Worm (Caenorhabditis elegans): Measurements from ENCODE around the gene T22C8.1.

T22C8.1 gene

ce11 chrII:8602337-8602944 is 10.1 kb upstream of the T22C8.1 start, which contains the start of the genes cpf-1 and rpl-26 (continued):
- TF ChIP-seq fos-1 (tag; optimal IDR thresholded peaks at IDR 0.05) = peak; percentile 25
- peak; percentile 32 for TF ChIP-seq fkh-8 (tag; optimal IDR thresholded peaks at IDR 0.05)
- no peak for TF ChIP-seq unc-30 (tag; optimal IDR thresholded peaks at IDR 0.05)
- no peak for TF ChIP-seq ets-5 (GFP tag; IDR thresholded peaks at IDR 0.05)
- peak; percentile 71 for TF ChIP-seq nhr-20 (tag; optimal IDR thresholded peaks at IDR 0.05)
- TF ChIP-seq snu-23 (GFP tag; optimal IDR thresholded peaks at IDR 0.05) = peak; percentile 69
- TF ChIP-seq unc-98 (GFP tag; IDR thresholded peaks at IDR 0.05) = no peak
- no peak for TF ChIP-seq aha-1 (tag; optimal IDR thresholded peaks at IDR 0.05)
- no peak for TF ChIP-seq zag-1 (tag; optimal IDR thresholded peaks at IDR 0.05)

- TF ChIP-seq lsy-2 (tag; optimal IDR thresholded peaks at IDR 0.05) = peak; percentile 43 to 85
- no peak for TF ChIP-seq tlp-1 (tag; optimal IDR thresholded peaks at IDR 0.05)
- TF ChIP-seq dpl-1 (GFP tag; optimal IDR thresholded peaks at IDR 0.05) = peak in 2 of 3 experiments; percentile 22 to 44
- no peak for TF ChIP-seq isw-1 (GFP tag; IDR thresholded peaks at IDR 0.05)
- no peak for TF ChIP-seq elt-2 (tag; optimal IDR thresholded peaks at IDR 0.05)
- TF ChIP-seq efl-1 (optimal IDR thresholded peaks at IDR 0.05) = peak; percentile 50 to 51
- TF ChIP-seq efl-1 (GFP tag; optimal IDR thresholded peaks at IDR 0.05 in 1 of 2) = peak; percentile 42 to 92
- TF ChIP-seq C34B4.2 (tag; optimal IDR thresholded peaks at IDR 0.05) = no peak
- 0 out of 2 replicates have a peak, but pooled peaks have one; percentile 25 for TF ChIP-seq grh-1 (GFP tag; IDR thresholded peaks at IDR 0.05)
- no peak for TF ChIP-seq pqm-1 (tag; optimal IDR thresholded peaks at IDR 0.05)
- TF ChIP-seq blmp-1 (tag; optimal IDR thresholded peaks at IDR 0.05) = peak; percentile 35
- TF ChIP-seq alr-1 (tag; optimal IDR thresholded peaks at IDR 0.05; ENCODE audit: borderline replicate concordance) = no peak
- no peak for TF ChIP-seq unc-30 (tag; optimal IDR thresholded peaks at IDR 0.05)
- no peak for TF ChIP-seq C16A3.4 (tag; optimal IDR thresholded peaks at IDR 0.05)
- peak; percentile 1 to 47 for TF ChIP-seq lin-35 (GFP tag; optimal IDR thresholded peaks at IDR 0.05)
- TF ChIP-seq dsc-1 (tag; optimal IDR thresholded peaks at IDR 0.05) = peak; percentile 14
- TF ChIP-seq lir-3 (tag; optimal IDR thresholded peaks at IDR 0.05; ENCODE audit: poor library complexity) = no peak
- TF ChIP-seq rnt-1 (tag; optimal IDR thresholded peaks at IDR 0.05) = peak; percentile 46
- TF ChIP-seq nhr-19 (GFP tag; conservative IDR thresholded peaks at IDR 0.05) = 0 out of 2 replicates have a peak, but pooled peaks have one; percentile 18
- no peak for TF ChIP-seq sup-37 (GFP tag; optimal IDR thresholded peaks at IDR 0.05)
- no peak for TF ChIP-seq tbx-2 (tag; optimal IDR thresholded peaks at IDR 0.05)
- no peak for TF ChIP-seq jun-1 (tag; optimal IDR thresholded peaks at IDR 0.05)
- TF ChIP-seq swsn-7 (tag; optimal IDR thresholded peaks at IDR 0.05) = peak; percentile 36
- peak; percentile 39 for TF ChIP-seq nhr-47 (tag; optimal IDR thresholded peaks at IDR 0.05)
- TF ChIP-seq nhr-20 (tag; optimal IDR thresholded peaks at IDR 0.05) = peak; percentile 30
- peak in 1 of 6 experiments; percentile 2 for TF ChIP-seq elt-3 (tag; optimal IDR thresholded peaks at IDR 0.05)
- no peak for TF ChIP-seq ceh-88 (GFP tag; IDR thresholded peaks at IDR 0.05)
- no peak for TF ChIP-seq lin-39 (tag; optimal IDR thresholded peaks at IDR 0.05)
- TF ChIP-seq zag-1 (tag; optimal IDR thresholded peaks at IDR 0.05) = no peak
- TF ChIP-seq F16B12.6 (tag; optimal IDR thresholded peaks at IDR 0.05) = peak; percentile 78
- TF ChIP-seq snu-23 (GFP tag; optimal IDR thresholded peaks at IDR 0.05) = peak; percentile 42
- peak; percentile 45 for TF ChIP-seq nhr-71 (tag; optimal IDR thresholded peaks at IDR 0.05)
- TF ChIP-seq nhr-90 (tag; optimal IDR thresholded peaks at IDR 0.05; ENCODE audit: poor library complexity) = peak; percentile 42
- no peak for TF ChIP-seq fkh-4 (tag; optimal IDR thresholded peaks at IDR 0.05; ENCODE audit: borderline replicate concordance)
- TF ChIP-seq fos-1 (tag; optimal IDR thresholded peaks at IDR 0.05) = peak; percentile 0
- peak; percentile 78 for TF ChIP-seq ama-1 (optimal IDR thresholded peaks at IDR 0.05)
These were observed 8.8 kb upstream of the T22C8.1 start, which contains the start of gene suf-1 for ce11 chrII:8603567-8604359. Gene suf-1, plus strand, starts transcription at chrII:8603846.
